Worm (Caenorhabditis elegans) whole organism, late embryonic: ENCODE data around the gene F21H7.12.

Source experiments
- C08G9.2 ChIP-seq: sonication (generic microtip); optimal IDR thresholded peaks from 2 replicates; lab custom pipeline; 2016; ENCODE audit warnings: mild to moderate bottlenecking, missing genetic modification characterization, moderate library complexity, missing compliant biosample characterization
- C38D4.7 ChIP-seq: fragments of 200-800 bp; sonication (Bioruptor generic); optimal IDR thresholded peaks from 2 replicates; lab custom pipeline; 2018; ENCODE audit warnings: mild to moderate bottlenecking, missing genetic modification characterization, moderate library complexity, missing compliant biosample characterization
- F13H6.1 ChIP-seq: sonication (generic microtip); optimal IDR thresholded peaks from 2 replicates; lab custom pipeline; 2016; ENCODE audit warnings: missing genetic modification characterization, missing compliant biosample characterization
- K02D7.2 ChIP-seq: sonication (generic microtip); optimal IDR thresholded peaks from 2 replicates; lab custom pipeline; 2017; ENCODE audit warnings: mild to moderate bottlenecking, missing genetic modification characterization, missing compliant biosample characterization
- T23F11.4 ChIP-seq: fragments of 200-800 bp; sonication (Bioruptor generic); optimal IDR thresholded peaks from 2 replicates; lab custom pipeline; 2018; ENCODE audit warnings: mild to moderate bottlenecking, missing genetic modification characterization, missing compliant biosample characterization
- Y22D7AL.16 ChIP-seq: sonication (generic microtip); optimal IDR thresholded peaks from 2 replicates; lab custom pipeline; 2016; ENCODE audit warnings: missing genetic modification characterization, missing compliant biosample characterization
- ahr-1 ChIP-seq: sonication (generic microtip); optimal IDR thresholded peaks from 2 replicates; lab custom pipeline; 2016; ENCODE audit warnings: missing genetic modification characterization, missing compliant biosample characterization
- ama-1 ChIP-seq: fragments of 150-350 bp; optimal IDR thresholded peaks from 2 replicates; lab custom pipeline; 2014
- ceh-14 ChIP-seq: sonication (generic microtip); optimal IDR thresholded peaks from 2 replicates; lab custom pipeline; 2016; ENCODE audit warnings: missing genotype, missing genetic modification characterization, missing compliant biosample characterization
- ceh-19 ChIP-seq: fragments of 200-800 bp; sonication (Bioruptor generic); optimal IDR thresholded peaks from 2 replicates; lab custom pipeline; 2018; ENCODE audit warnings: mild to moderate bottlenecking, missing genetic modification characterization, missing compliant biosample characterization
- ceh-22 ChIP-seq: sonication (generic microtip); optimal IDR thresholded peaks from 2 replicates; lab custom pipeline; 2017; ENCODE audit warnings: missing biosample characterization, missing genetic modification characterization
- ceh-30 ChIP-seq: fragments of 150-350 bp; optimal IDR thresholded peaks from 2 replicates; lab custom pipeline; 2014; ENCODE audit warnings: missing biosample characterization, missing genetic modification characterization
- ceh-31 ChIP-seq: sonication (generic microtip); optimal IDR thresholded peaks from 2 replicates; lab custom pipeline; 2016; ENCODE audit warnings: missing genetic modification characterization, missing compliant biosample characterization
- ceh-34 ChIP-seq: sonication (generic microtip); optimal IDR thresholded peaks from 2 replicates; lab custom pipeline; 2016; ENCODE audit warnings: mild to moderate bottlenecking, missing genetic modification characterization, missing compliant biosample characterization
- ceh-45 ChIP-seq: fragments of 200-800 bp; sonication (Bioruptor generic); IDR thresholded peaks from 2 replicates; pipeline ENCODE4 v1.3.6; 2022; ENCODE audit warnings: missing genetic modification reagents, missing genetic modification characterization, missing compliant biosample characterization
- ceh-6 ChIP-seq: fragments of 200-800 bp; sonication (Bioruptor generic); optimal IDR thresholded peaks from 2 replicates; lab custom pipeline; 2018; ENCODE audit warnings: mild to moderate bottlenecking, missing genetic modification characterization, missing compliant biosample characterization
- dmd-4 ChIP-seq: sonication (generic microtip); optimal IDR thresholded peaks from 2 replicates; lab custom pipeline; 2016; ENCODE audit warnings: borderline replicate concordance, missing genetic modification characterization, missing compliant biosample characterization
- fkh-10 ChIP-seq: fragments of 150-350 bp; optimal IDR thresholded peaks from 2 replicates; lab custom pipeline; 2014; ENCODE audit warnings: missing biosample characterization, missing genetic modification reagents, missing genetic modification characterization
- fkh-6 ChIP-seq: sonication (generic microtip); optimal IDR thresholded peaks from 2 replicates; lab custom pipeline; 2016; ENCODE audit warnings: missing genetic modification characterization, missing compliant biosample characterization
- gmeb-2 ChIP-seq: sonication (generic microtip); optimal IDR thresholded peaks from 2 replicates; lab custom pipeline; 2016; ENCODE audit warnings: missing genetic modification characterization, inconsistent platforms, missing compliant biosample characterization
- hlh-15 ChIP-seq: sonication (generic microtip); optimal IDR thresholded peaks from 2 replicates; lab custom pipeline; 2016; ENCODE audit warnings: missing genetic modification characterization, missing compliant biosample characterization
- hlh-6 ChIP-seq: sonication (generic microtip); optimal IDR thresholded peaks from 2 replicates; lab custom pipeline; 2016; ENCODE audit warnings: missing genotype, missing genetic modification characterization, missing compliant biosample characterization
- hlh-8 ChIP-seq: sonication (generic microtip); optimal IDR thresholded peaks from 2 replicates; lab custom pipeline; 2016; ENCODE audit warnings: missing genotype, missing genetic modification characterization, missing compliant biosample characterization
- lim-6 ChIP-seq: sonication (generic microtip); optimal IDR thresholded peaks from 2 replicates; lab custom pipeline; 2016; ENCODE audit warnings: missing genetic modification characterization, missing compliant biosample characterization
- lin-11 ChIP-seq: fragments of 200-800 bp; sonication (Bioruptor generic); optimal IDR thresholded peaks from 2 replicates; lab custom pipeline; 2018; ENCODE audit warnings: mild to moderate bottlenecking, missing genetic modification characterization, missing compliant biosample characterization
- mec-3 ChIP-seq: sonication (generic microtip); optimal IDR thresholded peaks from 2 replicates; lab custom pipeline; 2016; ENCODE audit warnings: borderline replicate concordance, missing genetic modification characterization, missing compliant biosample characterization
- nhr-11 ChIP-seq: fragments of 150-350 bp; optimal IDR thresholded peaks from 2 replicates; lab custom pipeline; 2014; ENCODE audit warnings: missing biosample characterization, missing genetic modification characterization
- nhr-232 ChIP-seq: sonication (generic microtip); optimal IDR thresholded peaks from 2 replicates; lab custom pipeline; 2016; ENCODE audit warnings: missing genetic modification characterization, missing compliant biosample characterization
- odd-2 ChIP-seq: sonication (generic microtip); optimal IDR thresholded peaks from 2 replicates; lab custom pipeline; 2017; ENCODE audit warnings: antibody characterized with exemption, mild to moderate bottlenecking, missing genetic modification characterization, missing compliant biosample characterization
- pat-9 ChIP-seq: fragments of 200-800 bp; sonication (Bioruptor generic); optimal IDR thresholded peaks from 2 replicates; lab custom pipeline; 2018; ENCODE audit warnings: mild to moderate bottlenecking, missing genetic modification characterization, moderate library complexity, missing compliant biosample characterization
- pha-2 ChIP-seq: sonication (generic microtip); optimal IDR thresholded peaks from 2 replicates; lab custom pipeline; 2017; ENCODE audit warnings: mild to moderate bottlenecking, missing genetic modification characterization, missing compliant biosample characterization
- pha-4 ChIP-seq: fragments of 150-350 bp; optimal IDR thresholded peaks from 2 replicates; lab custom pipeline; 2018; ENCODE audit warnings: missing biosample characterization, missing genetic modification reagents, missing genetic modification characterization
- pqm-1 ChIP-seq: sonication (generic microtip); optimal IDR thresholded peaks from 2 replicates; lab custom pipeline; 2016; ENCODE audit warnings: missing genetic modification characterization, missing compliant biosample characterization
- ref-2 ChIP-seq: sonication (generic microtip); optimal IDR thresholded peaks from 2 replicates; lab custom pipeline; 2016; ENCODE audit warnings: missing genetic modification characterization, missing compliant biosample characterization
- rnt-1 ChIP-seq: sonication (generic microtip); optimal IDR thresholded peaks from 2 replicates; lab custom pipeline; 2016; ENCODE audit warnings: missing genetic modification characterization, missing compliant biosample characterization
- sox-4 ChIP-seq: sonication (generic microtip); optimal IDR thresholded peaks from 2 replicates; lab custom pipeline; 2017; ENCODE audit warnings: mild to moderate bottlenecking, missing genetic modification characterization, inconsistent platforms, missing compliant biosample characterization
- syd-9 ChIP-seq: sonication (generic microtip); optimal IDR thresholded peaks from 2 replicates; lab custom pipeline; 2016; ENCODE audit warnings: mild to moderate bottlenecking, missing genetic modification characterization, moderate library complexity, missing compliant biosample characterization
- tbx-2 ChIP-seq: sonication (generic microtip); optimal IDR thresholded peaks from 2 replicates; lab custom pipeline; 2016; ENCODE audit warnings: missing genetic modification characterization, missing compliant biosample characterization
- ttx-3 ChIP-seq: sonication (generic microtip); optimal IDR thresholded peaks from 2 replicates; lab custom pipeline; 2016; ENCODE audit warnings: missing genetic modification reagents, missing genetic modification characterization, missing compliant biosample characterization
- unc-3 ChIP-seq, 2 experiments: fragments of 200-800 bp in 1 of 2; sonication (Bioruptor generic) in 1 of 2; sonication (generic microtip) in 1 of 2; conservative IDR thresholded peaks in 1 of 2; optimal IDR thresholded peaks in 1 of 2; 2 replicates each; pipeline versions ENCODE4 v1.3.6 to Lab custom; 2016 to 2022; ENCODE audit warnings: missing compliant biosample characterization in 2 of 2, missing genetic modification characterization in 2 of 2, missing genetic modification reagents in 1 of 2
- unc-42 ChIP-seq: sonication (generic microtip); optimal IDR thresholded peaks from 2 replicates; lab custom pipeline; 2016; ENCODE audit warnings: missing genotype, missing genetic modification characterization, missing compliant biosample characterization
- unc-55 ChIP-seq: sonication (generic microtip); optimal IDR thresholded peaks from 2 replicates; lab custom pipeline; 2017; ENCODE audit warnings: missing biosample characterization, missing genetic modification reagents, missing genetic modification characterization
- zip-5 ChIP-seq: sonication (generic microtip); optimal IDR thresholded peaks from 2 replicates; lab custom pipeline; 2016; ENCODE audit warnings: missing genetic modification characterization, missing compliant biosample characterization

F21H7.12 gene

DNA sequence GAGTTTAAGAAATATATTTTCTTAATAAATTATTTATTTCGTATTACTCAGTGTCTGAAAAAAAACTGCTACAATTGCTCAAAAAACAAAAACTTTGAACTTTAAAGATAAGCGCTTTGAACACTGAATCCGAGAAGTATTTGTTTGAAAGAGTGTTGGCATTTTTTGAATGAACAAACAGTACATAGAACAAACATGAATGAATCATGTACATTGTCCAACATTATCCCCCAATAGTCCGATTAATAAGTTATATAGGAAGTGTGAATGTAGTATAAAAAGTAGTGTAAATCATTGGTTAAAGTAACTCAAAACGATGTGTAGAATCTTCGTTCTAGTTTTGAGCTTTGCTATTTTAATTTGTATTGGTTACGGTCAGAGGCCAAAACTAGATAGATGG, 28.2 kb upstream of the F21H7.12 start, which contains the start of gene F11A5.17:
F11A5.17 (plus strand) TSS at position 301 of the 400 bp plus-strand sequence.
- no peak for TF ChIP-seq fkh-6 (tag; lab: Kevin White, UChicago)
- no peak for TF ChIP-seq ceh-31 (tag; lab: Kevin White, UChicago)
- no peak for TF ChIP-seq F13H6.1 (tag; lab: Kevin White, UChicago)
- TF ChIP-seq fkh-10 (GFP tag; lab: Kevin White, UChicago) = no peak
- TF ChIP-seq ceh-30 = no peak
- no peak for TF ChIP-seq K02D7.2 (tag; lab: Kevin White, UChicago)
- no peak for TF ChIP-seq hlh-8 (tag; lab: Kevin White, UChicago)
- TF ChIP-seq syd-9 (tag; lab: Kevin White, UChicago) = no peak
- no peak for TF ChIP-seq pha-2 (tag; lab: Kevin White, UChicago)
- no peak for TF ChIP-seq rnt-1 (tag; lab: Kevin White, UChicago)
- TF ChIP-seq sox-4 (tag; lab: Kevin White, UChicago) = no peak
- no peak for TF ChIP-seq zip-5 (tag; lab: Kevin White, UChicago)
- TF ChIP-seq ahr-1 (tag; lab: Kevin White, UChicago) = no peak
- TF ChIP-seq lim-6 (tag; lab: Kevin White, UChicago) = no peak
- no peak for TF ChIP-seq hlh-6

DNA sequence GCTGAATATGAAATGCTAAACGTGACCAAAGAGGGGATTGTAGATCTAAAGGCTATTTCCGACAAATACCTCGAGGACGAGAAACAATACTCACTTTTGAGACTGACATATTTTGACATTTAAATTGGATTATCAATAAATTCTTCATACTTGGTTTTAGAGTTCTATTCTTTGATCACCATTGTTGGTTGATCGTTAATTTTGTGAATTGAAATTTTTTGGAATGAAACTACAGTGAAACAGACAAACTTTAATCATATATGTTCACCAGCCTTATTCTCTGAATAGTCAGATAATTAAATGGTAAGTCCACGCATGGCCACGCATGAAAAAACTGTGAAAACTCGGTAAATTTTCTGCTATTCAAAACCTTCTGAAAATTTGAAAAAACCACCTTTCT, 27.3 kb upstream of the F21H7.12 start, which contains the start of gene F11A5.18:
F11A5.18 (plus strand) TSS at position 301 of the 400 bp plus-strand sequence.
- TF ChIP-seq hlh-15 (tag; lab: Kevin White, UChicago) = no peak
- TF ChIP-seq hlh-6 = no peak
- TF ChIP-seq gmeb-2 (tag; lab: Kevin White, UChicago) = no peak
- TF ChIP-seq tbx-2 (tag; lab: Kevin White, UChicago) = no peak
- no peak for TF ChIP-seq F13H6.1 (tag; lab: Kevin White, UChicago)
- no peak for TF ChIP-seq lin-11 (tag; lab: Kevin White, UChicago)
- no peak for TF ChIP-seq Y22D7AL.16 (tag; lab: Kevin White, UChicago)
- TF ChIP-seq ref-2 (tag; lab: Kevin White, UChicago) = no peak
- no peak for TF ChIP-seq ceh-14 (tag; lab: Kevin White, UChicago)
- no peak for TF ChIP-seq unc-3 (GFP tag; conservative IDR thresholded peaks at IDR 0.05; lab: Robert Waterston, UW)
- TF ChIP-seq unc-3 (tag; optimal IDR thresholded peaks at IDR 0.05; lab: Kevin White, UChicago) = no peak
- no peak for TF ChIP-seq unc-55 (GFP tag; lab: Kevin White, UChicago)
- no peak for TF ChIP-seq pha-2 (tag; lab: Kevin White, UChicago)
- TF ChIP-seq ttx-3 (tag; lab: Kevin White, UChicago) = no peak
- TF ChIP-seq nhr-11 (tag; lab: Kevin White, UChicago) = no peak

ce11 chrV:16204888-16205287, 25.1 kb upstream of the F21H7.12 start, which contains the start of gene irld-26:
TSS of gene irld-26 (plus strand) at chrV:16205188.
- no peak for TF ChIP-seq odd-2 (tag; lab: Kevin White, UChicago)
- no peak for TF ChIP-seq ref-2 (tag; lab: Kevin White, UChicago)
- TF ChIP-seq sox-4 (tag; lab: Kevin White, UChicago) = no peak
- TF ChIP-seq ttx-3 (tag; lab: Kevin White, UChicago) = no peak
- TF ChIP-seq zip-5 (tag; lab: Kevin White, UChicago) = no peak
- no peak for TF ChIP-seq C38D4.7 (GFP tag; lab: Kevin White, UChicago)
- TF ChIP-seq ceh-14 (tag; lab: Kevin White, UChicago) = no peak
- no peak for TF ChIP-seq ama-1 (lab: Kevin White, UChicago)
- no peak for TF ChIP-seq ceh-45 (GFP tag; lab: Robert Waterston, UW)
- no peak for TF ChIP-seq pat-9 (tag; lab: Kevin White, UChicago)
- TF ChIP-seq hlh-8 (tag; lab: Kevin White, UChicago) = no peak
- no peak for TF ChIP-seq ahr-1 (tag; lab: Kevin White, UChicago)
- TF ChIP-seq, all 69 proteins: peak for 0

- no peak for TF ChIP-seq tbx-2 (tag; lab: Kevin White, UChicago)
- TF ChIP-seq dmd-4 = no peak
- TF ChIP-seq ceh-19 (GFP tag; lab: Kevin White, UChicago) = no peak
- no peak for TF ChIP-seq pha-4 (tag; lab: Kevin White, UChicago)
- no peak for TF ChIP-seq C08G9.2 (tag; lab: Kevin White, UChicago)
- TF ChIP-seq fkh-6 (tag; lab: Kevin White, UChicago) = no peak
- TF ChIP-seq pqm-1 (tag; lab: Kevin White, UChicago) = no peak
- no peak for TF ChIP-seq hlh-15 (tag; lab: Kevin White, UChicago)
- TF ChIP-seq pha-2 (tag; lab: Kevin White, UChicago) = no peak
- TF ChIP-seq sox-4 (tag; lab: Kevin White, UChicago) = no peak
- no peak for TF ChIP-seq nhr-232 (tag; lab: Kevin White, UChicago)
- TF ChIP-seq ceh-34 (tag; lab: Kevin White, UChicago) = no peak
- no peak for TF ChIP-seq C38D4.7 (GFP tag; lab: Kevin White, UChicago)
- TF ChIP-seq unc-42 (tag; lab: Kevin White, UChicago) = no peak
- no peak for TF ChIP-seq T23F11.4 (GFP tag; lab: Kevin White, UChicago)
- no peak for TF ChIP-seq ahr-1 (tag; lab: Kevin White, UChicago)
- no peak for TF ChIP-seq ceh-22 (tag; lab: Kevin White, UChicago)
- no peak for TF ChIP-seq nhr-11 (tag; lab: Kevin White, UChicago)
- no peak for TF ChIP-seq mec-3 (tag; lab: Kevin White, UChicago)
- no peak for TF ChIP-seq ceh-6
- TF ChIP-seq, all 69 proteins: peak for 0
Observed at ce11 chrV:16209837-16210236, 20.1 kb upstream of the F21H7.12 start, which contains the start of gene oac-15. TSS of gene oac-15 (minus strand) at chrV:16209937.
